Fruit fly (Drosophila melanogaster): ENCODE data around the gene beta-Spec.

beta-Spec gene

dm6 chrX:17627090-17627992 lies 29.8 kb upstream of the beta-Spec start, which contains the start of gene stas:
Gene stas (minus strand): TSS chrX:17627895.
- TF ChIP-seq net (GFP tag; optimal IDR thresholded peaks at IDR 0.05) (no peak), svp (GFP tag) (peak; percentile 45), lz (GFP tag; optimal IDR thresholded peaks at IDR 0.05) (no peak), acj6 (GFP tag; optimal IDR thresholded peaks at IDR 0.05) (no peak), Lpt (GFP tag; optimal IDR thresholded peaks at IDR 0.05) (no peak), CG31627 (GFP tag; optimal IDR thresholded peaks at IDR 0.05) (no peak), achi (GFP tag; optimal IDR thresholded peaks at IDR 0.05) (no peak), Smox (GFP tag; optimal IDR thresholded peaks at IDR 0.05) (no peak), CG8119 (GFP tag; IDR thresholded peaks at IDR 0.05) (0 out of 3 replicates have a peak, but pooled peaks have one; percentile 21), CG11762 (GFP tag; optimal IDR thresholded peaks at IDR 0.05; ENCODE audit: insufficient read depth) (no peak), fkh (GFP tag; optimal IDR thresholded peaks at IDR 0.05) (peak; percentile 71), CG3919 (GFP tag; optimal IDR thresholded peaks at IDR 0.05) (no peak), dsx (GFP tag; optimal IDR thresholded peaks at IDR 0.05; ENCODE audit: poor library complexity, severe bottlenecking) (peak; percentile 64), CG10631 (GFP tag; optimal IDR thresholded peaks at IDR 0.05) (no peak), Eip75B (GFP tag; optimal IDR thresholded peaks at IDR 0.05) (peak; percentile 9), eg (GFP tag; IDR thresholded peaks at IDR 0.05) (no peak), pdm3 (GFP tag; optimal IDR thresholded peaks at IDR 0.05) (peak; percentile 19), spab (GFP tag; optimal IDR thresholded peaks at IDR 0.05) (no peak), OdsH (GFP tag; optimal IDR thresholded peaks at IDR 0.05) (no peak), topi (GFP tag; optimal IDR thresholded peaks at IDR 0.05) (peak; percentile 8), Blimp-1 (GFP tag; optimal IDR thresholded peaks at IDR 0.05) (no peak), Eip93F (GFP tag; optimal IDR thresholded peaks at IDR 0.05) (peak; percentile 3), CG9139 (GFP tag; optimal IDR thresholded peaks at IDR 0.05) (no peak), Eip78C (GFP tag) (peak; percentile 77), CG32006 (GFP tag; optimal IDR thresholded peaks at IDR 0.05) (no peak), Met (GFP tag; optimal IDR thresholded peaks at IDR 0.05) (no peak), Sox14 (GFP tag; optimal IDR thresholded peaks at IDR 0.05) (peak; percentile 35), CG15336 (GFP tag; IDR thresholded peaks at IDR 0.05) (no peak), ss (GFP tag; optimal IDR thresholded peaks at IDR 0.05) (peak in 1 of 2 experiments; percentile 28), CG11294 (GFP tag; IDR thresholded peaks at IDR 0.05) (no peak), CG6854 (GFP tag; optimal IDR thresholded peaks at IDR 0.05) (peak; percentile 52), Sox15 (GFP tag; optimal IDR thresholded peaks at IDR 0.05) (no peak), Gug (GFP tag; IDR thresholded peaks at IDR 0.05) (no peak), CG6163 (GFP tag; IDR thresholded peaks at IDR 0.05) (no peak)

- no peak for TF ChIP-seq dac (GFP tag; optimal IDR thresholded peaks at IDR 0.05)
- TF ChIP-seq esn (GFP tag; optimal IDR thresholded peaks at IDR 0.05) = no peak
- no peak for TF ChIP-seq Eip75B (GFP tag; optimal IDR thresholded peaks at IDR 0.05)
- TF ChIP-seq Eip93F (GFP tag; optimal IDR thresholded peaks at IDR 0.05) = no peak
- no peak for TF ChIP-seq CG10631 (GFP tag; optimal IDR thresholded peaks at IDR 0.05)
- no peak for TF ChIP-seq lz (GFP tag; optimal IDR thresholded peaks at IDR 0.05)
- TF ChIP-seq CG34406 (GFP tag; optimal IDR thresholded peaks at IDR 0.05) = no peak
- TF ChIP-seq CG6163 (GFP tag; IDR thresholded peaks at IDR 0.05) = no peak
- TF ChIP-seq Lpt (GFP tag; optimal IDR thresholded peaks at IDR 0.05) = no peak
- TF ChIP-seq eg (GFP tag; IDR thresholded peaks at IDR 0.05) = no peak
- no peak for TF ChIP-seq CG11902 (GFP tag; optimal IDR thresholded peaks at IDR 0.05)
These were observed 27.9 kb upstream of the beta-Spec start, which contains the start of gene CG8326 for dm6 chrX:17629317-17629716. Gene CG8326 (minus strand): TSS chrX:17629492.
